Worm (Caenorhabditis elegans) whole organism, young adult: ENCODE results near the gene osta-3.
"Not testable (repeated sequence)": the region's sequence is repeated elsewhere in the genome, so short reads cannot be mapped to it uniquely, and the experiment has no call there.

Experiments
- B0019.2 ChIP-seq: fragments of 200-800 bp; sonication (Bioruptor generic); conservative IDR thresholded peaks from 2 replicates; pipeline ENCODE4 v1.3.6; 2022; ENCODE audit warnings: missing genetic modification reagents, missing genetic modification characterization, missing compliant biosample characterization
- B0261.1 ChIP-seq: sonication (generic microtip); optimal IDR thresholded peaks from 2 replicates; lab custom pipeline; 2016; ENCODE audit warnings: mild to moderate bottlenecking, missing genetic modification characterization, moderate library complexity, missing compliant biosample characterization
- F10E7.11 ChIP-seq: sonication (generic microtip); optimal IDR thresholded peaks from 2 replicates; lab custom pipeline; 2017; ENCODE audit warnings: mild to moderate bottlenecking, missing genetic modification characterization, moderate library complexity, missing compliant biosample characterization
- F49E8.2 ChIP-seq: sonication (generic microtip); optimal IDR thresholded peaks from 3 replicates; lab custom pipeline; 2017; ENCODE audit warnings: missing genetic modification characterization, mild to moderate bottlenecking, missing compliant biosample characterization, antibody characterized with exemption, moderate library complexity; ENCODE audit not compliant: insufficient read depth
- bed-1 ChIP-seq: fragments of 200-800 bp; sonication (Bioruptor generic); IDR thresholded peaks from 2 replicates; pipeline ENCODE4 v1.3.6; 2022; ENCODE audit warnings: missing genetic modification reagents, missing genetic modification characterization, missing compliant biosample characterization
- dpl-1 ChIP-seq: fragments of 150-350 bp; optimal IDR thresholded peaks from 2 replicates; lab custom pipeline; 2014; ENCODE audit warnings: missing biosample characterization, missing genetic modification reagents, missing genetic modification characterization
- egrh-3 ChIP-seq: fragments of 200-800 bp; sonication (Bioruptor generic); IDR thresholded peaks from 2 replicates; pipeline ENCODE4 v1.3.6; 2022; ENCODE audit warnings: missing genetic modification reagents, missing genetic modification characterization, missing compliant biosample characterization
- fkh-3 ChIP-seq: sonication (generic microtip); optimal IDR thresholded peaks from 2 replicates; lab custom pipeline; 2016; ENCODE audit warnings: mild to moderate bottlenecking, missing genetic modification characterization, missing compliant biosample characterization
- lin-35 ChIP-seq, 3 experiments: fragments of 150-350 bp in 2 of 3; sonication (generic microtip) in 1 of 3; optimal IDR thresholded peaks; 2 replicates each; lab custom pipeline; 2014 to 2018; ENCODE audit warnings: missing biosample characterization in 3 of 3, missing genetic modification characterization in 3 of 3, missing genetic modification reagents in 3 of 3
- lir-1 ChIP-seq: fragments of 200-800 bp; sonication (Bioruptor generic); conservative IDR thresholded peaks from 2 replicates; pipeline ENCODE4 v1.3.6; 2022; ENCODE audit warnings: missing genetic modification reagents, missing genetic modification characterization, missing compliant biosample characterization
- pha-4 ChIP-seq: fragments of 150-350 bp; sonication (generic microtip); optimal IDR thresholded peaks from 2 replicates; lab custom pipeline; 2014; ENCODE audit warnings: missing biosample characterization, missing genetic modification reagents, missing genetic modification characterization

ce11 chrII:14765697-14766096, 46.6 kb upstream of the osta-3 start:
- TF ChIP-seq F49E8.2 (tag; lab: Kevin White, UChicago); fkh-3; egrh-3 (GFP tag; lab: Robert Waterston, UW); lir-1 (GFP tag; lab: Robert Waterston, UW); B0261.1 (tag; lab: Kevin White, UChicago); lin-35 (GFP tag; optimal IDR thresholded peaks at IDR 0.05; lab: Kevin White, UChicago); F10E7.11 (tag; lab: Kevin White, UChicago); dpl-1 (GFP tag; lab: Kevin White, UChicago); pha-4; bed-1 (GFP tag; lab: Robert Waterston, UW); B0019.2 (GFP tag; lab: Robert Waterston, UW): not testable (repeated sequence)
